Worm (Caenorhabditis elegans): ENCODE data around the gene tmem-218.
A peak's percentile ranks its signal among the peaks of the same experiment; 100 is the strongest.

- 0 out of 2 replicates have a peak, but pooled peaks have one; percentile 72 for TF ChIP-seq tab-1 (GFP tag; IDR thresholded peaks at IDR 0.05)
- TF ChIP-seq flt-1 (GFP tag; IDR thresholded peaks at IDR 0.05), result peak; percentile 78
- TF ChIP-seq med-1 (GFP tag; optimal IDR thresholded peaks at IDR 0.05; ENCODE audit: insufficient read depth), result no peak
- no peak for TF ChIP-seq klf-2 (GFP tag; conservative IDR thresholded peaks at IDR 0.05)
- peak; percentile 52; the same call in 1 of the 2 replicates for TF ChIP-seq ref-1 (GFP tag; conservative IDR thresholded peaks at IDR 0.05)
- TF ChIP-seq ztf-23 (GFP tag; IDR thresholded peaks at IDR 0.05), result 0 out of 2 replicates have a peak, but pooled peaks have one; percentile 29
- no peak for TF ChIP-seq cog-1 (tag; optimal IDR thresholded peaks at IDR 0.05)
Observed at ce11 chrX:17611180-17611579, 38.3 kb upstream of the tmem-218 start.
